Fruit fly (Drosophila melanogaster): ENCODE measurements around the gene CG43354.

DNA sequence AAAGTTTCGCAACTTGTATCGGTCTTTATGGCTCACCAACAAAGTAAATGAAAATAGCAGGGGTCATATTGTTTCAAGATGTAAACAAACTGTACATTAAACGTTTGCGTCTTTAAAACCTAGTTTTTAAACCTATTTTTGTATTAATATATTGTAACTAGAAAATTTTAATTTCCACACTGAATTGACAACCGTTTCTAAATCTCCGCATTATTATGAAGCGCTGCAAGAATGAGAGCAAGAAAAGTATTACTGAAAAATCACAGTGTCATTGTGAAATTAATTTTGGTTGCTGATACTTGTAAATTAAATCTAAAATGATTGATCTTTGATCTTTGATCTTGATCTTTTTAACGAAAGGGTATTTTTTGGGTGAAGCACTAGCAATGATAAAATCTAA, 17.9 kb downstream of the CG43354 start, which contains the start of gene CG43362:
- TF ChIP-seq CG13204 (GFP tag; optimal IDR thresholded peaks at IDR 0.05): no peak
- TF ChIP-seq Pif1B (GFP tag; optimal IDR thresholded peaks at IDR 0.05): no peak
- no peak for TF ChIP-seq CG9948 (tag; optimal IDR thresholded peaks at IDR 0.05)
- TF ChIP-seq Pif1A (GFP tag; optimal IDR thresholded peaks at IDR 0.05): no peak
- TF ChIP-seq CG32121 (GFP tag; IDR thresholded peaks at IDR 0.05): no peak
- TF ChIP-seq rn (GFP tag; IDR thresholded peaks at IDR 0.05): no peak

Data from whole organism, pupa.